In the genomic region with DNA sequence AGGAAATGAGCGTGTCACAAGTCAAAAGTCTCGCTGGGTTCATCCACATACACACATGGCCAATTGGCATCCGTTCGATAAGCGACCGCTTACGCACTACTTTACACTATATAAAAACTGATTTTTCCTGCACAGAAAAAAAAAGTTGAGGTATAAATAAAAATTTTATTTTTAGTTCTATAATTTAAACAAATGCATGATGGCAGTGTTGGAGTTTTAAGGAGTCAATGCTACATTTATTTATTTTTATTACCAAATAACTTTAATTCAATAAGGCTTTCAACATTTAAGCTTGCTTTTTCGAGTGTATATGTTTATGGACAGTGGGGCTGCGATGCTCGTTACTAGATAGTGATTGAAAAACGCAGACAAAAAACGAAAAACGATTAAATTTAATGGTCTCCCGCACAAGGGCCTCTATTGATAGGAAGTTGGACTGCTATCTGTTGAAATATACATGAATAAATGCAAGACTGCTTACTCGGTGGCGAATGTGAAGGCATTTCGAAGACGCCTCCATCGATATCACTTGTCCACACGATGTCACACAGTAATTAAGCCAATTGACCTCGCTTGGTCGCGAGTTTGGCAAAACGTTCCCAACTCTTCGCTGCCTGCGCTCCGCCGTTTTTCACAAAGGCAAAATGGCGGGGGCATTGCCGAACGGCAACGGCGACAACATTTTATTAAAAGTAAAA, we compare ENCODE assay signal across 3 fruit fly cellular contexts.
A peak's percentile ranks its signal among the peaks of the same experiment; 100 is the strongest.
TF ChIP-seq lines count a peak whose summit lies in the region.

No protein-coding gene starts in this region.

TF ChIP-seq in whole organism, embryonic, 481 proteins besides CTCF, POLR2A, EP300 and RAD21 (continued from another document and continues in another):
- TF ChIP-seq CG3847 (GFP tag; IDR thresholded peaks at IDR 0.05; lab: Robert Waterston, UW) = peak; percentile 50; the same call in 1 of the 2 replicates
- TF ChIP-seq CG7963 (GFP tag; IDR thresholded peaks at IDR 0.05; lab: Robert Waterston, UW; ENCODE audit: partially characterized antibody) = no peak
- TF ChIP-seq CG17328 (GFP tag; IDR thresholded peaks at IDR 0.05; lab: Robert Waterston, UW) = peak; percentile 75
- TF ChIP-seq CG43689 (GFP tag; IDR thresholded peaks at IDR 0.05; lab: Robert Waterston, UW) = peak; percentile 9; the same call in 1 of the 2 replicates
- TF ChIP-seq Poxn (GFP tag; IDR thresholded peaks at IDR 0.05; lab: Robert Waterston, UW) = 0 out of 2 replicates have a peak, but pooled peaks have one; percentile 19
- no peak for TF ChIP-seq hth (optimal IDR thresholded peaks at IDR 0.05; lab: Kevin White, UChicago)
- no peak for TF ChIP-seq pfk (GFP tag; optimal IDR thresholded peaks at IDR 0.05; lab: Kevin White, UChicago)
- TF ChIP-seq CG18476 (GFP tag; optimal IDR thresholded peaks at IDR 0.05; lab: Kevin White, UChicago) = peak; percentile 38
- TF ChIP-seq ttk (GFP tag; IDR thresholded peaks at IDR 0.05; lab: Robert Waterston, UW) = peak; percentile 63
- TF ChIP-seq klu (GFP tag; IDR thresholded peaks at IDR 0.05; lab: Robert Waterston, UW) = peak; percentile 22; the same call in 1 of the 2 replicates
- TF ChIP-seq CG4820 (GFP tag; optimal IDR thresholded peaks at IDR 0.05; lab: Kevin White, UChicago) = peak; percentile 75
- TF ChIP-seq sc (optimal IDR thresholded peaks at IDR 0.05; lab: Kevin White, UChicago) = no peak
- TF ChIP-seq sc (GFP tag; optimal IDR thresholded peaks at IDR 0.05; lab: Kevin White, UChicago) = peak; percentile 20
- peak; percentile 61 for TF ChIP-seq twi (tag; optimal IDR thresholded peaks at IDR 0.05; lab: Kevin White, UChicago)
- no peak for TF ChIP-seq Dll (GFP tag; IDR thresholded peaks at IDR 0.05; lab: Robert Waterston, UW; ENCODE audit: partially characterized antibody)
- peak; percentile 16; the same call in 1 of the 2 replicates for TF ChIP-seq CG17612 (GFP tag; IDR thresholded peaks at IDR 0.05; lab: Robert Waterston, UW)
- peak; percentile 58 for TF ChIP-seq CG5245 (GFP tag; optimal IDR thresholded peaks at IDR 0.05; lab: Kevin White, UChicago)
- TF ChIP-seq CG31388 (GFP tag; optimal IDR thresholded peaks at IDR 0.05; lab: Kevin White, UChicago) = peak; percentile 74
- peak; percentile 65 for TF ChIP-seq sens-2 (GFP tag; IDR thresholded peaks at IDR 0.05; lab: Robert Waterston, UW)
- TF ChIP-seq CG11247 (GFP tag; IDR thresholded peaks at IDR 0.05; lab: Robert Waterston, UW) = peak; percentile 69
- no peak for TF ChIP-seq pita (GFP tag; optimal IDR thresholded peaks at IDR 0.05; lab: Kevin White, UChicago)
- TF ChIP-seq usp (GFP tag; optimal IDR thresholded peaks at IDR 0.05; lab: Kevin White, UChicago) = no peak
- TF ChIP-seq ac (GFP tag; optimal IDR thresholded peaks at IDR 0.05; lab: Kevin White, UChicago) = no peak
- peak; percentile 27; the same call in 1 of the 2 replicates for TF ChIP-seq NFAT (GFP tag; IDR thresholded peaks at IDR 0.05; lab: Robert Waterston, UW)
- no peak for TF ChIP-seq lov (optimal IDR thresholded peaks at IDR 0.05; lab: Kevin White, UChicago)
- TF ChIP-seq lov (GFP tag; IDR thresholded peaks at IDR 0.05; lab: Robert Waterston, UW) = peak; percentile 53; the same call in 1 of the 3 replicates
- TF ChIP-seq lbe (GFP tag; optimal IDR thresholded peaks at IDR 0.05; lab: Kevin White, UChicago) = no peak
- peak; percentile 35 for TF ChIP-seq caup (GFP tag; optimal IDR thresholded peaks at IDR 0.05; lab: Kevin White, UChicago; ENCODE audit: severe bottlenecking)
- no peak for TF ChIP-seq CG17186 (GFP tag; optimal IDR thresholded peaks at IDR 0.05; lab: Kevin White, UChicago)
- TF ChIP-seq CG14014 (GFP tag; IDR thresholded peaks at IDR 0.05; lab: Robert Waterston, UW) = peak; percentile 58; the same call in 1 of the 2 replicates
- peak; percentile 50 for TF ChIP-seq CG30431 (GFP tag; optimal IDR thresholded peaks at IDR 0.05; lab: Kevin White, UChicago)
- peak; percentile 9 for TF ChIP-seq CG6765 (GFP tag; optimal IDR thresholded peaks at IDR 0.05; lab: Kevin White, UChicago)
- no peak for TF ChIP-seq z (GFP tag; IDR thresholded peaks at IDR 0.05; lab: Robert Waterston, UW)
- TF ChIP-seq CG10366 (GFP tag; IDR thresholded peaks at IDR 0.05; lab: Robert Waterston, UW) = peak; percentile 70
- peak; percentile 85 for TF ChIP-seq CG12391 (tag; optimal IDR thresholded peaks at IDR 0.05; lab: Kevin White, UChicago)
- TF ChIP-seq gro (GFP tag; optimal IDR thresholded peaks at IDR 0.05; lab: Kevin White, UChicago) = no peak
- peak; percentile 37 for TF ChIP-seq NfI (GFP tag; optimal IDR thresholded peaks at IDR 0.05; lab: Kevin White, UChicago)
- no peak for TF ChIP-seq gt (GFP tag; IDR thresholded peaks at IDR 0.05; lab: Robert Waterston, UW)
- no peak for TF ChIP-seq hkb (optimal IDR thresholded peaks at IDR 0.05; lab: Kevin White, UChicago)
- TF ChIP-seq hkb (GFP tag; IDR thresholded peaks at IDR 0.05; lab: Robert Waterston, UW) = peak; percentile 86

TF ChIP-seq in whole organism, prepupa, 60 proteins besides CTCF, POLR2A, EP300 and RAD21 (continued from another document):
- TF ChIP-seq Ets96B (tag; optimal IDR thresholded peaks at IDR 0.05; lab: Kevin White, UChicago) = peak; percentile 88
- TF ChIP-seq acj6 (GFP tag; optimal IDR thresholded peaks at IDR 0.05; lab: Kevin White, UChicago) = peak; percentile 78
- peak; percentile 87 for TF ChIP-seq CG15336 (GFP tag; IDR thresholded peaks at IDR 0.05; lab: Robert Waterston, UW)
- TF ChIP-seq CG8119 (GFP tag; IDR thresholded peaks at IDR 0.05; lab: Robert Waterston, UW) = peak; percentile 87
- peak; percentile 62 to 81 for TF ChIP-seq ss (GFP tag; optimal IDR thresholded peaks at IDR 0.05; lab: Kevin White, UChicago)
- TF ChIP-seq salr (GFP tag; optimal IDR thresholded peaks at IDR 0.05; lab: Kevin White, UChicago) = peak; percentile 44 to 72
- peak; percentile 64 for TF ChIP-seq CG6792 (GFP tag; optimal IDR thresholded peaks at IDR 0.05; lab: Kevin White, UChicago)
- peak; percentile 71 for TF ChIP-seq Sox14 (GFP tag; optimal IDR thresholded peaks at IDR 0.05; lab: Kevin White, UChicago)
- peak; percentile 81 for TF ChIP-seq Gug (GFP tag; IDR thresholded peaks at IDR 0.05; lab: Robert Waterston, UW)
- peak; percentile 42 for TF ChIP-seq CG9139 (GFP tag; optimal IDR thresholded peaks at IDR 0.05; lab: Kevin White, UChicago)
- no peak for TF ChIP-seq CG6854 (GFP tag; optimal IDR thresholded peaks at IDR 0.05; lab: Kevin White, UChicago)
- peak; percentile 71 for TF ChIP-seq esn (GFP tag; optimal IDR thresholded peaks at IDR 0.05; lab: Kevin White, UChicago)
- TF ChIP-seq CG11294 (GFP tag; IDR thresholded peaks at IDR 0.05; lab: Robert Waterston, UW) = peak; percentile 44; the same call in 1 of the 2 replicates
- peak; percentile 55 for TF ChIP-seq lz (GFP tag; optimal IDR thresholded peaks at IDR 0.05; lab: Kevin White, UChicago)
- TF ChIP-seq Hr39 (GFP tag; optimal IDR thresholded peaks at IDR 0.05; lab: Kevin White, UChicago) = peak; percentile 34
- TF ChIP-seq Met (GFP tag; optimal IDR thresholded peaks at IDR 0.05; lab: Kevin White, UChicago) = peak; percentile 59
- TF ChIP-seq CG1621 (tag; optimal IDR thresholded peaks at IDR 0.05; lab: Kevin White, UChicago) = peak; percentile 64
- TF ChIP-seq spab (GFP tag; optimal IDR thresholded peaks at IDR 0.05; lab: Kevin White, UChicago) = peak; percentile 75
- TF ChIP-seq cyc (GFP tag; optimal IDR thresholded peaks at IDR 0.05; lab: Kevin White, UChicago) = peak; percentile 20
- peak; percentile 73 for TF ChIP-seq CG10669 (GFP tag; optimal IDR thresholded peaks at IDR 0.05; lab: Kevin White, UChicago)
- TF ChIP-seq OdsH (GFP tag; optimal IDR thresholded peaks at IDR 0.05; lab: Kevin White, UChicago) = peak; percentile 82
- TF ChIP-seq CG6276 (GFP tag; optimal IDR thresholded peaks at IDR 0.05; lab: Kevin White, UChicago) = peak; percentile 73
- peak; percentile 76 for TF ChIP-seq CG34406 (GFP tag; optimal IDR thresholded peaks at IDR 0.05; lab: Kevin White, UChicago)
- TF ChIP-seq CG3919 (GFP tag; optimal IDR thresholded peaks at IDR 0.05; lab: Kevin White, UChicago) = peak; percentile 66
- peak; percentile 82 for TF ChIP-seq CG3032 (tag; optimal IDR thresholded peaks at IDR 0.05; lab: Kevin White, UChicago)
- TF ChIP-seq pdm3 (GFP tag; optimal IDR thresholded peaks at IDR 0.05; lab: Kevin White, UChicago) = peak; percentile 77
- no peak for TF ChIP-seq Blimp-1 (GFP tag; optimal IDR thresholded peaks at IDR 0.05; lab: Kevin White, UChicago)
- TF ChIP-seq svp (GFP tag; lab: Kevin White, UChicago) = peak; percentile 67
- TF ChIP-seq dac (GFP tag; optimal IDR thresholded peaks at IDR 0.05; lab: Kevin White, UChicago) = no peak
- peak; percentile 54 for TF ChIP-seq fd59A (GFP tag; optimal IDR thresholded peaks at IDR 0.05; lab: Kevin White, UChicago)
- peak; percentile 63 for TF ChIP-seq Lpt (GFP tag; optimal IDR thresholded peaks at IDR 0.05; lab: Kevin White, UChicago)
- peak; percentile 78 for TF ChIP-seq achi (GFP tag; optimal IDR thresholded peaks at IDR 0.05; lab: Kevin White, UChicago)
- peak; percentile 79 for TF ChIP-seq CG10631 (GFP tag; optimal IDR thresholded peaks at IDR 0.05; lab: Kevin White, UChicago)
- TF ChIP-seq net (GFP tag; optimal IDR thresholded peaks at IDR 0.05; lab: Kevin White, UChicago) = peak; percentile 77
- TF ChIP-seq Eip75B (GFP tag; optimal IDR thresholded peaks at IDR 0.05; lab: Kevin White, UChicago) = peak; percentile 80
- no peak for TF ChIP-seq fd85E (GFP tag; optimal IDR thresholded peaks at IDR 0.05; lab: Kevin White, UChicago)
- peak; percentile 74 for TF ChIP-seq CG8632 (GFP tag; optimal IDR thresholded peaks at IDR 0.05; lab: Kevin White, UChicago)
- peak; percentile 59 for TF ChIP-seq topi (GFP tag; optimal IDR thresholded peaks at IDR 0.05; lab: Kevin White, UChicago)
- peak; percentile 51 for TF ChIP-seq Smox (GFP tag; optimal IDR thresholded peaks at IDR 0.05; lab: Kevin White, UChicago)
- TF ChIP-seq fkh (GFP tag; optimal IDR thresholded peaks at IDR 0.05; lab: Kevin White, UChicago) = no peak
- peak; percentile 33 for TF ChIP-seq Sox102F (GFP tag; optimal IDR thresholded peaks at IDR 0.05; lab: Kevin White, UChicago)

TF ChIP-seq in whole organism, pupa, 21 proteins besides CTCF, POLR2A, EP300 and RAD21 (continued from another document):
- TF ChIP-seq CG9948 (tag; optimal IDR thresholded peaks at IDR 0.05; lab: Kevin White, UChicago) = peak; percentile 82
